Worm (Caenorhabditis elegans) whole organism, late embryonic: ENCODE results near the gene srw-98.

Source experiments
- C08G9.2 ChIP-seq: sonication (generic microtip); optimal IDR thresholded peaks from 2 replicates; lab custom pipeline; 2016; ENCODE audit warnings: mild to moderate bottlenecking, missing genetic modification characterization, moderate library complexity, missing compliant biosample characterization
- T23F11.4 ChIP-seq: fragments of 200-800 bp; sonication (Bioruptor generic); optimal IDR thresholded peaks from 2 replicates; lab custom pipeline; 2018; ENCODE audit warnings: mild to moderate bottlenecking, missing genetic modification characterization, missing compliant biosample characterization
- ahr-1 ChIP-seq: sonication (generic microtip); optimal IDR thresholded peaks from 2 replicates; lab custom pipeline; 2016; ENCODE audit warnings: missing genetic modification characterization, missing compliant biosample characterization
- ama-1 ChIP-seq: fragments of 150-350 bp; optimal IDR thresholded peaks from 2 replicates; lab custom pipeline; 2014
- ceh-18 ChIP-seq: sonication (generic microtip); optimal IDR thresholded peaks from 2 replicates; lab custom pipeline; 2016; ENCODE audit warnings: missing genetic modification characterization, missing compliant biosample characterization
- ceh-19 ChIP-seq: fragments of 200-800 bp; sonication (Bioruptor generic); optimal IDR thresholded peaks from 2 replicates; lab custom pipeline; 2018; ENCODE audit warnings: mild to moderate bottlenecking, missing genetic modification characterization, missing compliant biosample characterization
- ceh-2 ChIP-seq: sonication (generic microtip); optimal IDR thresholded peaks from 2 replicates; lab custom pipeline; 2016; ENCODE audit warnings: missing genotype, missing genetic modification characterization, missing compliant biosample characterization
- ceh-31 ChIP-seq: sonication (generic microtip); optimal IDR thresholded peaks from 2 replicates; lab custom pipeline; 2016; ENCODE audit warnings: missing genetic modification characterization, missing compliant biosample characterization
- ceh-6 ChIP-seq: fragments of 200-800 bp; sonication (Bioruptor generic); optimal IDR thresholded peaks from 2 replicates; lab custom pipeline; 2018; ENCODE audit warnings: mild to moderate bottlenecking, missing genetic modification characterization, missing compliant biosample characterization
- ceh-9 ChIP-seq: sonication (generic microtip); optimal IDR thresholded peaks from 2 replicates; lab custom pipeline; 2016; ENCODE audit warnings: mild to moderate bottlenecking, missing genetic modification characterization, inconsistent platforms, missing compliant biosample characterization
- dmd-4 ChIP-seq: sonication (generic microtip); optimal IDR thresholded peaks from 2 replicates; lab custom pipeline; 2016; ENCODE audit warnings: borderline replicate concordance, missing genetic modification characterization, missing compliant biosample characterization
- elt-2 ChIP-seq: sonication (generic microtip); optimal IDR thresholded peaks from 2 replicates; lab custom pipeline; 2016; ENCODE audit warnings: missing genetic modification reagents, missing genetic modification characterization, missing compliant biosample characterization
- ets-4 ChIP-seq: sonication (generic microtip); optimal IDR thresholded peaks from 2 replicates; lab custom pipeline; 2016; ENCODE audit warnings: missing genetic modification characterization, missing compliant biosample characterization
- fkh-10 ChIP-seq: fragments of 150-350 bp; optimal IDR thresholded peaks from 2 replicates; lab custom pipeline; 2014; ENCODE audit warnings: missing biosample characterization, missing genetic modification reagents, missing genetic modification characterization
- hlh-15 ChIP-seq: sonication (generic microtip); optimal IDR thresholded peaks from 2 replicates; lab custom pipeline; 2016; ENCODE audit warnings: missing genetic modification characterization, missing compliant biosample characterization
- hlh-6 ChIP-seq: sonication (generic microtip); optimal IDR thresholded peaks from 2 replicates; lab custom pipeline; 2016; ENCODE audit warnings: missing genotype, missing genetic modification characterization, missing compliant biosample characterization
- lim-6 ChIP-seq: sonication (generic microtip); optimal IDR thresholded peaks from 2 replicates; lab custom pipeline; 2016; ENCODE audit warnings: missing genetic modification characterization, missing compliant biosample characterization
- nhr-11 ChIP-seq: fragments of 150-350 bp; optimal IDR thresholded peaks from 2 replicates; lab custom pipeline; 2014; ENCODE audit warnings: missing biosample characterization, missing genetic modification characterization
- nhr-232 ChIP-seq: sonication (generic microtip); optimal IDR thresholded peaks from 2 replicates; lab custom pipeline; 2016; ENCODE audit warnings: missing genetic modification characterization, missing compliant biosample characterization
- npax-4 ChIP-seq: sonication (generic microtip); optimal IDR thresholded peaks from 2 replicates; lab custom pipeline; 2016; ENCODE audit warnings: missing genetic modification characterization, missing compliant biosample characterization
- odd-2 ChIP-seq: sonication (generic microtip); optimal IDR thresholded peaks from 2 replicates; lab custom pipeline; 2017; ENCODE audit warnings: antibody characterized with exemption, mild to moderate bottlenecking, missing genetic modification characterization, missing compliant biosample characterization
- pag-3 ChIP-seq: sonication (generic microtip); optimal IDR thresholded peaks from 2 replicates; lab custom pipeline; 2016; ENCODE audit warnings: missing compliant biosample characterization, missing genetic modification characterization, borderline replicate concordance
- pha-2 ChIP-seq: sonication (generic microtip); optimal IDR thresholded peaks from 2 replicates; lab custom pipeline; 2017; ENCODE audit warnings: mild to moderate bottlenecking, missing genetic modification characterization, missing compliant biosample characterization
- pqm-1 ChIP-seq: sonication (generic microtip); optimal IDR thresholded peaks from 2 replicates; lab custom pipeline; 2016; ENCODE audit warnings: missing genetic modification characterization, missing compliant biosample characterization
- rnt-1 ChIP-seq: sonication (generic microtip); optimal IDR thresholded peaks from 2 replicates; lab custom pipeline; 2016; ENCODE audit warnings: missing genetic modification characterization, missing compliant biosample characterization
- sdc-2 ChIP-seq: sonication (generic microtip); optimal IDR thresholded peaks from 2 replicates; lab custom pipeline; 2016; ENCODE audit warnings: missing genotype, missing genetic modification characterization, missing compliant biosample characterization
- sox-2 ChIP-seq: fragments of 200-800 bp; sonication (Bioruptor generic); IDR thresholded peaks from 2 replicates; pipeline ENCODE4 v1.3.6; 2022; ENCODE audit warnings: missing genetic modification reagents, missing genetic modification characterization, missing compliant biosample characterization
- sox-4 ChIP-seq: sonication (generic microtip); optimal IDR thresholded peaks from 2 replicates; lab custom pipeline; 2017; ENCODE audit warnings: mild to moderate bottlenecking, missing genetic modification characterization, inconsistent platforms, missing compliant biosample characterization
- tbx-7 ChIP-seq: sonication (generic microtip); optimal IDR thresholded peaks from 2 replicates; lab custom pipeline; 2016; ENCODE audit warnings: missing genotype, missing genetic modification characterization, missing compliant biosample characterization
- unc-42 ChIP-seq: sonication (generic microtip); optimal IDR thresholded peaks from 2 replicates; lab custom pipeline; 2016; ENCODE audit warnings: missing genotype, missing genetic modification characterization, missing compliant biosample characterization
- unc-55 ChIP-seq: sonication (generic microtip); optimal IDR thresholded peaks from 2 replicates; lab custom pipeline; 2017; ENCODE audit warnings: missing biosample characterization, missing genetic modification reagents, missing genetic modification characterization
- zip-5 ChIP-seq: sonication (generic microtip); optimal IDR thresholded peaks from 2 replicates; lab custom pipeline; 2016; ENCODE audit warnings: missing genetic modification characterization, missing compliant biosample characterization

srw-98 gene

ce11 chrV:1664921-1665320 is 13.2 kb downstream of the srw-98 start, which contains the start of gene K04F1.9:
TSS of gene K04F1.9 (plus strand) at chrV:1665221.
- TF ChIP-seq tbx-7 (tag; lab: Kevin White, UChicago) = no peak
- TF ChIP-seq ceh-18 (tag; lab: Kevin White, UChicago) = no peak
- no peak for TF ChIP-seq ama-1
- no peak for TF ChIP-seq zip-5
- no peak for TF ChIP-seq ceh-6 (GFP tag; lab: Kevin White, UChicago)
- TF ChIP-seq pqm-1 (tag; lab: Kevin White, UChicago) = no peak
- no peak for TF ChIP-seq ceh-9 (tag; lab: Kevin White, UChicago)
- TF ChIP-seq elt-2 (tag; lab: Kevin White, UChicago) = no peak
- TF ChIP-seq hlh-15 = no peak

ce11 chrV:1662270-1662669 is 15.9 kb downstream of the srw-98 start, which contains the start of gene irld-40:
TSS of gene irld-40 (plus strand) at chrV:1662570.
- TF ChIP-seq sox-2 (GFP tag; lab: Robert Waterston, UW) = no peak
- TF ChIP-seq nhr-232 (tag; lab: Kevin White, UChicago) = no peak
- no peak for TF ChIP-seq fkh-10 (GFP tag; lab: Kevin White, UChicago)
- no peak for TF ChIP-seq ceh-31 (tag; lab: Kevin White, UChicago)
- no peak for TF ChIP-seq ceh-6 (GFP tag; lab: Kevin White, UChicago)

ce11 chrV:1654845-1655244 is 23.3 kb downstream of the srw-98 start, which contains the start of gene irld-11:
TSS of gene irld-11 (plus strand) at chrV:1655145.
- no peak for TF ChIP-seq rnt-1 (tag; lab: Kevin White, UChicago)
- no peak for TF ChIP-seq dmd-4 (tag; lab: Kevin White, UChicago)
- TF ChIP-seq unc-42 (tag; lab: Kevin White, UChicago) = peak; percentile 17

- no peak for TF ChIP-seq ceh-19 (GFP tag; lab: Kevin White, UChicago)
Observed at ce11 chrV:1651045-1651444, 27.1 kb downstream of the srw-98 start, which contains the start of gene irld-44. TSS of gene irld-44 (plus strand) at chrV:1651345.

- TF ChIP-seq unc-55 (GFP tag; lab: Kevin White, UChicago) = no peak
- no peak for TF ChIP-seq hlh-6 (tag; lab: Kevin White, UChicago)
- TF ChIP-seq ahr-1 (tag; lab: Kevin White, UChicago) = no peak
- no peak for TF ChIP-seq ets-4 (tag; lab: Kevin White, UChicago)
- TF ChIP-seq C08G9.2 (tag; lab: Kevin White, UChicago) = no peak
- no peak for TF ChIP-seq npax-4 (tag; lab: Kevin White, UChicago)
- TF ChIP-seq nhr-11 (tag; lab: Kevin White, UChicago) = no peak
- TF ChIP-seq sdc-2 (tag; lab: Kevin White, UChicago) = no peak
- no peak for TF ChIP-seq lim-6 (tag; lab: Kevin White, UChicago)
- no peak for TF ChIP-seq odd-2 (tag; lab: Kevin White, UChicago)
- TF ChIP-seq pha-2 (tag; lab: Kevin White, UChicago) = no peak
- TF ChIP-seq dmd-4 (tag; lab: Kevin White, UChicago) = no peak
- TF ChIP-seq zip-5 = no peak
- no peak for TF ChIP-seq ceh-9 (tag; lab: Kevin White, UChicago)
- no peak for TF ChIP-seq hlh-15
- no peak for TF ChIP-seq ceh-2 (tag; lab: Kevin White, UChicago)
- TF ChIP-seq, all 69 proteins: peak for 0
Observed at ce11 chrV:1648000-1648399, 30.1 kb downstream of the srw-98 start, which contains the start of gene irld-45. TSS of gene irld-45 (plus strand) at chrV:1648300.

ce11 chrV:1643886-1644285 is 34.2 kb downstream of the srw-98 start, which contains the start of gene alh-2:
TSS of gene alh-2 (plus strand) at chrV:1644169.
- no peak for TF ChIP-seq sox-4 (tag; lab: Kevin White, UChicago)
- TF ChIP-seq pag-3 = no peak
- TF ChIP-seq ceh-9 (tag; lab: Kevin White, UChicago) = no peak
- TF ChIP-seq ceh-2 (tag; lab: Kevin White, UChicago) = no peak
- TF ChIP-seq T23F11.4 (GFP tag; lab: Kevin White, UChicago) = no peak
